Fruit fly (Drosophila melanogaster): ENCODE measurements around the gene Gprk2.

The Gprk2 gene

DNA sequence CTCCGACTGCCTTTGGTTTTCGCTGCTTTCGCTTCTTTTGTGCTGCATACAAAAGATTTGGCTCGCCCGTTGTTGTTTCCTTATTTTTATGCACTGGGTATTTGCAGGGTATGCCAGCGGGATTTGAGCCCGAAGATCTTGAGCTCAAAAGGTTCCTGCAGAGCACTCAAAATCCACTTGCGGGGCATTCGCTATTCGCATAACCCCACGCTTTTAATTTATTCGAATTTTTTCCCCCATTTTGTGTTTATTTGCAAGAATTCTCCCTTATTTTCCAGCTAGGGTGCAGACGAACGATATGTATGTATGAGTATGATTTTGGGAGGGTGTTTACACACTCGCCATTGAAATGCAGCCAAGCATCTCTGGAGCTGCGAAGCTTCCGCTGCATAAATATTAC, 16.9 kb downstream of the Gprk2 start (continued):
- TF ChIP-seq acj6 (GFP tag; optimal IDR thresholded peaks at IDR 0.05) (peak; percentile 31), Sox102F (GFP tag; optimal IDR thresholded peaks at IDR 0.05) (peak; percentile 49), CG6276 (GFP tag; optimal IDR thresholded peaks at IDR 0.05) (no peak), CG1621 (tag; optimal IDR thresholded peaks at IDR 0.05) (no peak), Hr39 (GFP tag; optimal IDR thresholded peaks at IDR 0.05) (peak; percentile 15), eg (GFP tag; IDR thresholded peaks at IDR 0.05) (no peak), Gug (GFP tag; IDR thresholded peaks at IDR 0.05) (no peak), CG6854 (GFP tag; optimal IDR thresholded peaks at IDR 0.05) (no peak), Hr38 (GFP tag; optimal IDR thresholded peaks at IDR 0.05) (no peak), topi (GFP tag; optimal IDR thresholded peaks at IDR 0.05) (no peak), CG10669 (GFP tag; optimal IDR thresholded peaks at IDR 0.05) (peak; percentile 11), esn (GFP tag; optimal IDR thresholded peaks at IDR 0.05) (peak; percentile 44), Eip75B (GFP tag; optimal IDR thresholded peaks at IDR 0.05) (peak; percentile 24), CG15336 (GFP tag; IDR thresholded peaks at IDR 0.05) (no peak)

DNA sequence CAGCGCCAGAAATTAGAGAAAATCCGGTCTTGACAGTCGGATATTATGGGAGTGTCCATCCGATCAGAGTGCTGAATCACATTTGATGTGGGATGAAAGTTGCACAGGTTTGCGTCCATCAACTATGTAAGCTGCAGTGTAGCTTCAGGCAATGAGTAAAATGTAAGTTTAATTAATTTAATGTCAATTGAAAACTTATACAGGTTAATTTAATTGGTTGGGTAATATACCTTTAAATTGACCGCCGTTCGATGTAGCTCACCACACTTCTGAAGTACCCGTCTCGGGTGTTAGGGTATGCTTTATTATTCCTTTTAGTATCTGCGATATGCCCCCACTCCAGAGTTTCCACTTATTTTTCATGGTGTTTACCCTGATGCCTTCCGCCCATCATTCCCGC, 19.4 kb downstream of the Gprk2 start:
- TF ChIP-seq pdm3 (GFP tag; optimal IDR thresholded peaks at IDR 0.05) (peak; percentile 61), Eip93F (GFP tag; optimal IDR thresholded peaks at IDR 0.05) (no peak), CG8119 (GFP tag; IDR thresholded peaks at IDR 0.05) (peak; percentile 58; the same call in 2 of the 3 replicates), CG11294 (GFP tag; IDR thresholded peaks at IDR 0.05) (no peak), fd85E (GFP tag; optimal IDR thresholded peaks at IDR 0.05) (no peak), CG4318 (GFP tag; optimal IDR thresholded peaks at IDR 0.05) (peak; percentile 22), OdsH (GFP tag; optimal IDR thresholded peaks at IDR 0.05) (peak; percentile 43), salr (GFP tag; optimal IDR thresholded peaks at IDR 0.05) (peak in 1 of 2 experiments; percentile 23), CG6163 (GFP tag; IDR thresholded peaks at IDR 0.05) (peak; percentile 77), fd59A (GFP tag; optimal IDR thresholded peaks at IDR 0.05) (peak; percentile 7), Ets96B (tag; optimal IDR thresholded peaks at IDR 0.05) (peak; percentile 47), lz (GFP tag; optimal IDR thresholded peaks at IDR 0.05) (peak; percentile 20), CG6854 (GFP tag; optimal IDR thresholded peaks at IDR 0.05) (no peak), ss (GFP tag; optimal IDR thresholded peaks at IDR 0.05) (peak in 1 of 2 experiments; percentile 32), CG6792 (GFP tag; optimal IDR thresholded peaks at IDR 0.05) (no peak), cyc (GFP tag; optimal IDR thresholded peaks at IDR 0.05) (peak; percentile 68), CG1621 (tag; optimal IDR thresholded peaks at IDR 0.05) (no peak), Ets21C (GFP tag; optimal IDR thresholded peaks at IDR 0.05) (peak; percentile 27), eg (GFP tag; IDR thresholded peaks at IDR 0.05) (peak; percentile 51; the same call in 1 of the 3 replicates), CG32006 (GFP tag; optimal IDR thresholded peaks at IDR 0.05) (peak; percentile 72), Eip78C (GFP tag) (peak; percentile 78), Gug (GFP tag; IDR thresholded peaks at IDR 0.05) (no peak), Lpt (GFP tag; optimal IDR thresholded peaks at IDR 0.05) (no peak), CG6276 (GFP tag; optimal IDR thresholded peaks at IDR 0.05) (no peak), Sox102F (GFP tag; optimal IDR thresholded peaks at IDR 0.05) (peak; percentile 69), spab (GFP tag; optimal IDR thresholded peaks at IDR 0.05) (peak; percentile 3), Hr39 (GFP tag; optimal IDR thresholded peaks at IDR 0.05) (peak; percentile 76), Sox15 (GFP tag; optimal IDR thresholded peaks at IDR 0.05) (peak; percentile 23), CG31627 (GFP tag; optimal IDR thresholded peaks at IDR 0.05) (peak; percentile 74), Eip75B (GFP tag; optimal IDR thresholded peaks at IDR 0.05) (no peak), CG9139 (GFP tag; optimal IDR thresholded peaks at IDR 0.05) (no peak), CG8319 (GFP tag; optimal IDR thresholded peaks at IDR 0.05) (no peak), esn (GFP tag; optimal IDR thresholded peaks at IDR 0.05) (peak; percentile 44), Sox14 (GFP tag; optimal IDR thresholded peaks at IDR 0.05) (peak; percentile 62), CG8632 (GFP tag; optimal IDR thresholded peaks at IDR 0.05) (peak; percentile 22), CG7368 (GFP tag; optimal IDR thresholded peaks at IDR 0.05) (no peak), CG10631 (GFP tag; optimal IDR thresholded peaks at IDR 0.05) (no peak), CG34406 (GFP tag; optimal IDR thresholded peaks at IDR 0.05) (peak; percentile 20), CG3919 (GFP tag; optimal IDR thresholded peaks at IDR 0.05) (peak; percentile 42), CG11902 (GFP tag; optimal IDR thresholded peaks at IDR 0.05) (peak; percentile 41), CG6808 (GFP tag; optimal IDR thresholded peaks at IDR 0.05) (no peak), fkh (GFP tag; optimal IDR thresholded peaks at IDR 0.05) (no peak), dac (GFP tag; optimal IDR thresholded peaks at IDR 0.05) (no peak), CG11762 (GFP tag; optimal IDR thresholded peaks at IDR 0.05; ENCODE audit: insufficient read depth) (no peak)

Data from whole organism, prepupa.